Fruit fly (Drosophila melanogaster) whole organism, adult: ENCODE measurements around the gene CG1764.

Source experiments
- CG11617 ChIP-seq: fragments of 200-800 bp; sonication (Bioruptor generic); optimal IDR thresholded peaks from 2 replicates; lab custom pipeline; 2017; ENCODE audit warnings: mild to moderate bottlenecking, missing biosample characterization, missing genetic modification reagents, missing genetic modification characterization
- CG12768 ChIP-seq: fragments of 200-800 bp; sonication (Bioruptor generic); optimal IDR thresholded peaks from 2 replicates; lab custom pipeline; 2017; ENCODE audit warnings: missing biosample characterization, missing genetic modification characterization, mild to moderate bottlenecking, moderate library complexity, missing genetic modification reagents
- CG14711 ChIP-seq: fragments of 200-800 bp; sonication (Bioruptor generic); optimal IDR thresholded peaks from 2 replicates; lab custom pipeline; 2018; ENCODE audit warnings: missing biosample characterization, mild to moderate bottlenecking, missing genetic modification characterization, moderate library complexity
- CG1620 ChIP-seq: fragments of 200-800 bp; sonication (Bioruptor generic); optimal IDR thresholded peaks from 2 replicates; lab custom pipeline; 2016; ENCODE audit warnings: missing biosample characterization, missing genetic modification characterization
- CG33017 ChIP-seq: fragments of 200-800 bp; sonication (Bioruptor generic); optimal IDR thresholded peaks from 2 replicates; lab custom pipeline; 2018; ENCODE audit warnings: missing biosample characterization, mild to moderate bottlenecking, missing genetic modification characterization, moderate library complexity
- CG5204 ChIP-seq: fragments of 200-800 bp; sonication (Bioruptor generic); optimal IDR thresholded peaks from 2 replicates; lab custom pipeline; 2016; ENCODE audit warnings: missing biosample characterization, missing genetic modification characterization
- CG7101 ChIP-seq: fragments of 200-800 bp; sonication (Bioruptor generic); optimal IDR thresholded peaks from 2 replicates; lab custom pipeline; 2018; ENCODE audit warnings: missing biosample characterization, mild to moderate bottlenecking, missing genetic modification characterization, moderate library complexity
- Clk ChIP-seq: fragments of 200-800 bp; sonication (Bioruptor generic); optimal IDR thresholded peaks from 2 replicates; lab custom pipeline; 2017; ENCODE audit warnings: missing biosample characterization, missing genetic modification characterization
- Crg-1 ChIP-seq: fragments of 200-800 bp; sonication (Bioruptor generic); optimal IDR thresholded peaks from 2 replicates; lab custom pipeline; 2016; ENCODE audit warnings: missing biosample characterization, missing genetic modification characterization
- Hr96 ChIP-seq: fragments of 200-800 bp; sonication (Bioruptor generic); optimal IDR thresholded peaks from 2 replicates; lab custom pipeline; 2016; ENCODE audit warnings: missing biosample characterization, missing genetic modification characterization
- Mnt ChIP-seq: fragments of 200-800 bp; sonication (Bioruptor generic); optimal IDR thresholded peaks from 2 replicates; lab custom pipeline; 2016; ENCODE audit warnings: missing biosample characterization, mild to moderate bottlenecking, missing genetic modification characterization
- ovo ChIP-seq: fragments of 200-800 bp; sonication (Bioruptor generic); optimal IDR thresholded peaks from 2 replicates; lab custom pipeline; 2016; ENCODE audit warnings: missing biosample characterization, missing genetic modification characterization
- toe ChIP-seq: fragments of 200-800 bp; sonication (Bioruptor generic); optimal IDR thresholded peaks from 2 replicates; lab custom pipeline; 2016; ENCODE audit warnings: missing biosample characterization, missing genetic modification characterization

- TF ChIP-seq CG1620 (GFP tag; lab: Kevin White, UChicago) (no peak), CG11617 (no peak), ovo (GFP tag; lab: Kevin White, UChicago) (peak; percentile 73), Hr96 (GFP tag; lab: Kevin White, UChicago) (no peak), CG14711 (tag; lab: Kevin White, UChicago) (no peak), CG33017 (tag; lab: Kevin White, UChicago) (no peak), Clk (GFP tag; lab: Kevin White, UChicago) (no peak), toe (GFP tag; lab: Kevin White, UChicago) (no peak), Crg-1 (GFP tag; lab: Kevin White, UChicago) (no peak), Mnt (GFP tag; lab: Kevin White, UChicago) (no peak), CG5204 (no peak), CG12768 (GFP tag; lab: Kevin White, UChicago) (no peak), CG7101 (no peak)
Observed at dm6 chrX:13278468-13278982, 23.7 kb downstream of the CG1764 start.
